Worm (Caenorhabditis elegans) whole organism, L2 larva: ENCODE results near the gene Y43F8B.17.

Experiments used
- ZK546.5 ChIP-seq: sonication (generic microtip); optimal IDR thresholded peaks from 2 replicates; lab custom pipeline; 2017; ENCODE audit warnings: missing biosample characterization, missing genetic modification characterization
- aly-2 ChIP-seq: fragments of 150-350 bp; optimal IDR thresholded peaks from 2 replicates; lab custom pipeline; 2014; ENCODE audit warnings: missing biosample characterization, missing genetic modification characterization
- elt-3 ChIP-seq: sonication (generic microtip); optimal IDR thresholded peaks from 2 replicates; lab custom pipeline; 2017; ENCODE audit warnings: missing biosample characterization, missing genetic modification characterization
- lin-13 ChIP-seq: fragments of 150-350 bp; optimal IDR thresholded peaks from 2 replicates; lab custom pipeline; 2014; ENCODE audit warnings: missing biosample characterization, missing genetic modification reagents, missing genetic modification characterization
- lsy-2 ChIP-seq, 2 experiments: fragments of 150-350 bp in 1 of 2; sonication (generic microtip) in 1 of 2; optimal IDR thresholded peaks; 2 replicates each; lab custom pipeline; 2014 to 2017; ENCODE audit warnings: missing biosample characterization in 2 of 2, missing genetic modification characterization in 2 of 2
- skn-1 ChIP-seq: sonication (generic microtip); optimal IDR thresholded peaks from 2 replicates; lab custom pipeline; 2017; ENCODE audit warnings: missing biosample characterization, missing genetic modification characterization
- unc-55 ChIP-seq: fragments of 150-350 bp; sonication (generic microtip); optimal IDR thresholded peaks from 3 replicates; lab custom pipeline; 2014; ENCODE audit warnings: missing biosample characterization, missing genetic modification reagents, missing genetic modification characterization

- no peak for TF ChIP-seq lin-13
- TF ChIP-seq unc-55 (GFP tag; lab: Kevin White, UChicago), result no peak
- no peak for TF ChIP-seq ZK546.5 (tag; lab: Kevin White, UChicago)
- no peak for TF ChIP-seq skn-1 (tag; lab: Kevin White, UChicago)
- TF ChIP-seq elt-3, result no peak
- no peak for TF ChIP-seq aly-2 (tag; lab: Kevin White, UChicago)
- TF ChIP-seq lsy-2 (tag; optimal IDR thresholded peaks at IDR 0.05; lab: Kevin White, UChicago), result peak in 1 of 2 experiments; percentile 52
These were observed 35.0 kb downstream of the Y43F8B.17 start for ce11 chrV:19519511-19519934.
